Fruit fly (Drosophila melanogaster): ENCODE measurements around the gene GstD7.

- TF ChIP-seq Ets21C (GFP tag; optimal IDR thresholded peaks at IDR 0.05) (no peak), CG6276 (GFP tag; optimal IDR thresholded peaks at IDR 0.05) (no peak), CG6792 (GFP tag; optimal IDR thresholded peaks at IDR 0.05) (no peak), CG10631 (GFP tag; optimal IDR thresholded peaks at IDR 0.05) (no peak), Sox15 (GFP tag; optimal IDR thresholded peaks at IDR 0.05) (no peak), Blimp-1 (GFP tag; optimal IDR thresholded peaks at IDR 0.05) (no peak), svp (GFP tag) (no peak)
These were observed 12.4 kb upstream of the GstD7 start for dm6 chr3R:12365887-12366286.
